Fruit fly (Drosophila melanogaster): ENCODE data around the gene squ.

squ gene

DNA sequence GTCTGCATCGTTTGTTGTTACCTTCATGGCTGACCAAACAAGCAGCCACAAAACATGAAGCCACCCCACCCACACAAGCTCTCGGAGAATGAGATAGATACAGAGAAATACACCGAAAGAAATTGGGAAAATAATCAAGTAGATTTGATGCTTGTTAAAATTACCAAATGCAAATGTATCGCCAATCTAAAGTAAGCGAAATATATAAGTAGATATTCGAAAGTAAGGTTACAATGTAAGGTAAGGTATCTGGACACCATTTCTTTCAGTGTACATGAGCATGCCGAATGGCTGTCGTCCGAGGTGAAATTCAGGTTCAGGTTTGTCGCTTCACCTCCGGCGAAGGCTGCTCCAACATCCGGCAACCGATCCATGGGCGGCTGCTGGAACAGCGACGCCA is 7.6 kb upstream of the squ start:
- TF ChIP-seq brk (GFP tag; optimal IDR thresholded peaks at IDR 0.05) (no peak), lola (GFP tag; optimal IDR thresholded peaks at IDR 0.05) (no peak)

DNA sequence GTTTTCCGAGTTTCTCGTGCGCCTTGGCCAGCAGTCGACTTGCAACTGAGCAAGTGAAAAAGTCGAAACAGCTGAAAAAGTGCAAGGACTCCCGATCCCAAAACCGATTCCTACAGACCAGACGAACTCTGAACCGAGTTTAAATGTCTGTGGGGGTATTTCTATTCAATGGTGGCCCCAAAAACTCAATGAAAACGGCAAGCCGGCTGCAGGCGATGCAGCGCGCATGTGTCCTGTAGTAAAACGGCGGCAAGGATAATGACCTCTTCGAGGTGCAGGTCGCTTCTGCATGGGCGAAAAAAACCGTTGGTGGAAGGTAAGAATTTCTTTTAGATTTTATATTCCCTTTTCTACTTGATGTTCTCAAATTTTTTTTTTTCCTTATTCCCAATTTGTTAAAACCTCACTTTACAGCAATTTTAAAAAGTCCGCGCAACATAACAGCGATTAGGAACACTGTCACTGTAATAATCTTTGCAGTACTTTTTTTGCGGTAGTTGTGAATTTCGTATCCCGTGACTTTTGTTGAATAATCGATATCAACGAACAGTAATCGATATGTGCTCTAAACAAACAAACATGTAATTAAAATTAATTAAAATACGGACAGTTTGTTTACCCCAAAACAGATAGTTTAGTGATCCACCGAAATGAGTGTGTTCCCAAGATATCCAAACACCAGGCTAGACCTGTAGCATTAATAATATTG is 3.0 kb upstream of the squ start, which contains the start of the genes Trpgamma and her:
Trpgamma (minus strand) TSS at position 51 of the 709 bp plus-strand sequence.
her (plus strand) TSS at position 535 of the 709 bp plus-strand sequence.
- TF ChIP-seq lola (GFP tag; optimal IDR thresholded peaks at IDR 0.05) (no peak), sage (GFP tag; optimal IDR thresholded peaks at IDR 0.05) (peak; percentile 63), OdsH (GFP tag; optimal IDR thresholded peaks at IDR 0.05) (peak; percentile 28), Hnf4 (GFP tag; optimal IDR thresholded peaks at IDR 0.05) (peak; percentile 72), rgr (GFP tag; optimal IDR thresholded peaks at IDR 0.05) (peak; percentile 55), foxo (GFP tag; optimal IDR thresholded peaks at IDR 0.05) (peak in 1 of 2 experiments; percentile 36), tai (GFP tag; optimal IDR thresholded peaks at IDR 0.05) (peak; percentile 70), CG32264 (GFP tag; optimal IDR thresholded peaks at IDR 0.05) (peak; percentile 38), fru (GFP tag; optimal IDR thresholded peaks at IDR 0.05) (peak; percentile 23), woc (GFP tag; optimal IDR thresholded peaks at IDR 0.05) (peak; percentile 11), dsf (GFP tag; optimal IDR thresholded peaks at IDR 0.05; ENCODE audit: borderline replicate concordance) (no peak), CG9705 (GFP tag; optimal IDR thresholded peaks at IDR 0.05) (no peak), N (GFP tag; optimal IDR thresholded peaks at IDR 0.05) (no peak), Hr83 (GFP tag; optimal IDR thresholded peaks at IDR 0.05; ENCODE audit: poor library complexity, severe bottlenecking) (peak; percentile 25)

dm6 chr2L:16679073-16679472 is 781 bp upstream of the squ start:
- no peak for TF ChIP-seq GATAd (GFP tag; optimal IDR thresholded peaks at IDR 0.05)
- TF ChIP-seq Dfd (GFP tag; optimal IDR thresholded peaks at IDR 0.05): peak; percentile 87

DNA sequence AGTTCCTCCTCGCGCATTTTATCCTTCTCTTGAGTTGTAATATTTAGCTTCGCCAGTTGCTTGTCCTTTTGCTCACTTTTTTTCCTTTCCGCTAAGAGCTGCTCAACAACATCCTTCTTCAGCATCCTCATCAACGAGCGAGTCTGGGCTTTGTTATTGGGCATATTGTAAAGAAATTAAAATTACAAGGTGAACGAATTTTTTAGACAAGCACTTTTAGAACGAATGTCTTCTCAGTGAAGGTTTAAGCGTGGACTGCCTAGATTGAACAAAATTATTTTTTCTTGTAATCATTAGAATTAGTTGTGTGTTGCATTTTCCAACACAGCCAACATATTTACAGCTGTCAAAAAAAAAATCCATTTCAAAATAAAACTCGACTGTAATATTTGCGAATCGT is 2.3 kb downstream of the squ start, which contains the start of gene CG33552:
CG33552 (plus strand) TSS at position 301 of the 400 bp plus-strand sequence.
- TF ChIP-seq Hr78 (GFP tag; optimal IDR thresholded peaks at IDR 0.05) (no peak), sv (GFP tag; optimal IDR thresholded peaks at IDR 0.05) (no peak), Hr83 (GFP tag; optimal IDR thresholded peaks at IDR 0.05; ENCODE audit: poor library complexity, severe bottlenecking) (no peak), h (GFP tag; optimal IDR thresholded peaks at IDR 0.05) (no peak), dsf (GFP tag; optimal IDR thresholded peaks at IDR 0.05; ENCODE audit: borderline replicate concordance) (no peak), Rel (GFP tag; optimal IDR thresholded peaks at IDR 0.05) (no peak), Rel (tag; optimal IDR thresholded peaks at IDR 0.05) (no peak), woc (GFP tag; optimal IDR thresholded peaks at IDR 0.05) (no peak), OdsH (GFP tag; optimal IDR thresholded peaks at IDR 0.05) (no peak), dmrt93B (GFP tag; optimal IDR thresholded peaks at IDR 0.05) (no peak), Dif (GFP tag; optimal IDR thresholded peaks at IDR 0.05; ENCODE audit: partially characterized antibody) (no peak), N (GFP tag; optimal IDR thresholded peaks at IDR 0.05) (no peak), pan (optimal IDR thresholded peaks at IDR 0.05) (no peak), rgr (GFP tag; optimal IDR thresholded peaks at IDR 0.05) (no peak), GATAd (GFP tag; optimal IDR thresholded peaks at IDR 0.05) (no peak)

- no peak for TF ChIP-seq dl (GFP tag; optimal IDR thresholded peaks at IDR 0.05; ENCODE audit: insufficient read depth in 1 of 2, partially characterized antibody in 2 of 2)
- peak; percentile 64 for TF ChIP-seq CG32264 (GFP tag; optimal IDR thresholded peaks at IDR 0.05)
- peak; percentile 61 for TF ChIP-seq Hnf4 (GFP tag; optimal IDR thresholded peaks at IDR 0.05)
- TF ChIP-seq GATAd (GFP tag; optimal IDR thresholded peaks at IDR 0.05): peak; percentile 29
- no peak for TF ChIP-seq N (GFP tag; optimal IDR thresholded peaks at IDR 0.05)
- TF ChIP-seq tai (GFP tag; optimal IDR thresholded peaks at IDR 0.05): peak; percentile 48
- peak; percentile 76 for TF ChIP-seq rgr (GFP tag; optimal IDR thresholded peaks at IDR 0.05)
- peak; percentile 73 for TF ChIP-seq CG9705 (GFP tag; optimal IDR thresholded peaks at IDR 0.05)
- no peak for TF ChIP-seq Myc (optimal IDR thresholded peaks at IDR 0.05)
- TF ChIP-seq pan (optimal IDR thresholded peaks at IDR 0.05): no peak
- peak; percentile 92 for TF ChIP-seq Sp1 (GFP tag; optimal IDR thresholded peaks at IDR 0.05)
- peak; percentile 87 for TF ChIP-seq h (GFP tag; optimal IDR thresholded peaks at IDR 0.05)
- TF ChIP-seq lola (GFP tag; optimal IDR thresholded peaks at IDR 0.05): no peak
- peak in 1 of 2 experiments; percentile 82 for TF ChIP-seq foxo (GFP tag; optimal IDR thresholded peaks at IDR 0.05)
- no peak for TF ChIP-seq Mio (GFP tag; optimal IDR thresholded peaks at IDR 0.05)
- TF ChIP-seq Jra (GFP tag; optimal IDR thresholded peaks at IDR 0.05): peak; percentile 14
- TF ChIP-seq Vsx2 (GFP tag; optimal IDR thresholded peaks at IDR 0.05; ENCODE audit: partially characterized antibody): no peak
- peak; percentile 90 for TF ChIP-seq HLH106 (tag; optimal IDR thresholded peaks at IDR 0.05)
- TF ChIP-seq fru (GFP tag; optimal IDR thresholded peaks at IDR 0.05): peak; percentile 81
- no peak for TF ChIP-seq Hr78 (GFP tag; optimal IDR thresholded peaks at IDR 0.05)
- TF ChIP-seq ey (GFP tag; optimal IDR thresholded peaks at IDR 0.05): peak; percentile 80
- peak; percentile 61 for TF ChIP-seq Rel (GFP tag; optimal IDR thresholded peaks at IDR 0.05)
- peak; percentile 70 for TF ChIP-seq Rel (tag; optimal IDR thresholded peaks at IDR 0.05)
- TF ChIP-seq dmrt93B (GFP tag; optimal IDR thresholded peaks at IDR 0.05): peak; percentile 68
- TF ChIP-seq Hr83 (GFP tag; optimal IDR thresholded peaks at IDR 0.05; ENCODE audit: poor library complexity, severe bottlenecking): no peak
- TF ChIP-seq psq (GFP tag; optimal IDR thresholded peaks at IDR 0.05): peak; percentile 72
- no peak for TF ChIP-seq Dif (GFP tag; optimal IDR thresholded peaks at IDR 0.05; ENCODE audit: partially characterized antibody)
- TF ChIP-seq OdsH (GFP tag; optimal IDR thresholded peaks at IDR 0.05): peak; percentile 60
- no peak for TF ChIP-seq Dfd (GFP tag; optimal IDR thresholded peaks at IDR 0.05)
These were observed 4.4 kb downstream of the squ start, which contains the start of gene CG31807 for dm6 chr2L:16683958-16684877. TSS of gene CG31807 (minus strand) at chr2L:16684008.

Measured in whole organism, wandering third instar larva.